Fruit fly (Drosophila melanogaster): ENCODE data around the gene zfh2.

zfh2 gene

dm6 chr4:453303-453702 lies 48.3 kb upstream of the zfh2 start:
- TF ChIP-seq CG3032 (tag; optimal IDR thresholded peaks at IDR 0.05) (no peak), fd59A (GFP tag; optimal IDR thresholded peaks at IDR 0.05) (no peak), CG6792 (GFP tag; optimal IDR thresholded peaks at IDR 0.05) (no peak), CG31627 (GFP tag; optimal IDR thresholded peaks at IDR 0.05) (no peak), cyc (GFP tag; optimal IDR thresholded peaks at IDR 0.05) (no peak), eg (GFP tag; IDR thresholded peaks at IDR 0.05) (no peak), achi (GFP tag; optimal IDR thresholded peaks at IDR 0.05) (no peak), Eip75B (GFP tag; optimal IDR thresholded peaks at IDR 0.05) (no peak), Eip93F (GFP tag; optimal IDR thresholded peaks at IDR 0.05) (no peak), dac (GFP tag; optimal IDR thresholded peaks at IDR 0.05) (no peak), spab (GFP tag; optimal IDR thresholded peaks at IDR 0.05) (no peak), lz (GFP tag; optimal IDR thresholded peaks at IDR 0.05) (no peak), Sox14 (GFP tag; optimal IDR thresholded peaks at IDR 0.05) (no peak), CG7368 (GFP tag; optimal IDR thresholded peaks at IDR 0.05) (no peak), CG10669 (GFP tag; optimal IDR thresholded peaks at IDR 0.05) (no peak), CG8319 (GFP tag; optimal IDR thresholded peaks at IDR 0.05) (no peak), CG9139 (GFP tag; optimal IDR thresholded peaks at IDR 0.05) (no peak), Hr4 (GFP tag; optimal IDR thresholded peaks at IDR 0.05) (no peak)

- TF ChIP-seq Blimp-1 (GFP tag; optimal IDR thresholded peaks at IDR 0.05) (no peak), CG11762 (GFP tag; optimal IDR thresholded peaks at IDR 0.05; ENCODE audit: insufficient read depth) (no peak)
These were observed 43.0 kb upstream of the zfh2 start for dm6 chr4:458608-459007.

- no peak for TF ChIP-seq net (GFP tag; optimal IDR thresholded peaks at IDR 0.05)
- no peak for TF ChIP-seq CG3919 (GFP tag; optimal IDR thresholded peaks at IDR 0.05)
- TF ChIP-seq Sox15 (GFP tag; optimal IDR thresholded peaks at IDR 0.05) = no peak
- no peak for TF ChIP-seq Sox102F (GFP tag; optimal IDR thresholded peaks at IDR 0.05)
- no peak for TF ChIP-seq salr (GFP tag; optimal IDR thresholded peaks at IDR 0.05)
- TF ChIP-seq spab (GFP tag; optimal IDR thresholded peaks at IDR 0.05) = no peak
- no peak for TF ChIP-seq fd59A (GFP tag; optimal IDR thresholded peaks at IDR 0.05)
- TF ChIP-seq acj6 (GFP tag; optimal IDR thresholded peaks at IDR 0.05) = no peak
- TF ChIP-seq eg (GFP tag; IDR thresholded peaks at IDR 0.05) = no peak
- TF ChIP-seq Eip78C (GFP tag) = no peak
- TF ChIP-seq fkh (GFP tag; optimal IDR thresholded peaks at IDR 0.05) = no peak
- no peak for TF ChIP-seq Eip93F (GFP tag; optimal IDR thresholded peaks at IDR 0.05)
- no peak for TF ChIP-seq topi (GFP tag; optimal IDR thresholded peaks at IDR 0.05)
- TF ChIP-seq CG8632 (GFP tag; optimal IDR thresholded peaks at IDR 0.05) = no peak
- TF ChIP-seq lz (GFP tag; optimal IDR thresholded peaks at IDR 0.05) = no peak
- TF ChIP-seq CG11902 (GFP tag; optimal IDR thresholded peaks at IDR 0.05) = no peak
- no peak for TF ChIP-seq CG31627 (GFP tag; optimal IDR thresholded peaks at IDR 0.05)
These were observed 35.1 kb upstream of the zfh2 start, which contains the start of gene Taf3 for dm6 chr4:466543-466965. Gene Taf3 (minus strand): TSS chr4:466828.

dm6 chr4:466976-467639 lies 34.5 kb upstream of the zfh2 start, which contains the start of gene CG33941:
Gene CG33941 (plus strand): TSS chr4:467497.
- TF ChIP-seq fkh (GFP tag; optimal IDR thresholded peaks at IDR 0.05) (no peak), CG6854 (GFP tag; optimal IDR thresholded peaks at IDR 0.05) (no peak), CG9139 (GFP tag; optimal IDR thresholded peaks at IDR 0.05) (no peak), salr (GFP tag; optimal IDR thresholded peaks at IDR 0.05) (no peak), CG3032 (tag; optimal IDR thresholded peaks at IDR 0.05) (peak; percentile 18), eg (GFP tag; IDR thresholded peaks at IDR 0.05) (no peak), dsx (GFP tag; optimal IDR thresholded peaks at IDR 0.05; ENCODE audit: poor library complexity, severe bottlenecking) (no peak), Hr4 (GFP tag; optimal IDR thresholded peaks at IDR 0.05) (no peak), esn (GFP tag; optimal IDR thresholded peaks at IDR 0.05) (peak; percentile 40), Blimp-1 (GFP tag; optimal IDR thresholded peaks at IDR 0.05) (no peak), Smox (GFP tag; optimal IDR thresholded peaks at IDR 0.05) (no peak), Eip78C (GFP tag) (no peak), Eip93F (GFP tag; optimal IDR thresholded peaks at IDR 0.05) (no peak), CG10631 (GFP tag; optimal IDR thresholded peaks at IDR 0.05) (peak; percentile 10), CG11762 (GFP tag; optimal IDR thresholded peaks at IDR 0.05; ENCODE audit: insufficient read depth) (no peak), CG1621 (tag; optimal IDR thresholded peaks at IDR 0.05) (no peak), CG6276 (GFP tag; optimal IDR thresholded peaks at IDR 0.05) (no peak)

All from whole organism, prepupa.